Worm (Caenorhabditis elegans) whole organism, young adult: ENCODE measurements around the gene spt-5.

Experiments
- B0019.2 ChIP-seq: fragments of 200-800 bp; sonication (Bioruptor generic); conservative IDR thresholded peaks from 2 replicates; pipeline ENCODE4 v1.3.6; 2022; ENCODE audit warnings: missing genetic modification reagents, missing genetic modification characterization, missing compliant biosample characterization
- T26A5.8 ChIP-seq: sonication (generic microtip); optimal IDR thresholded peaks from 2 replicates; lab custom pipeline; 2016; ENCODE audit warnings: missing genetic modification characterization, missing compliant biosample characterization
- Y53G8AR.9 ChIP-seq: fragments of 200-800 bp; sonication (Bioruptor generic); conservative IDR thresholded peaks from 2 replicates; pipeline ENCODE4 v1.3.6; 2022; ENCODE audit warnings: missing genetic modification reagents, missing genetic modification characterization, missing compliant biosample characterization
- akir-1 ChIP-seq: fragments of 200-800 bp; sonication (Bioruptor generic); optimal IDR thresholded peaks from 2 replicates; lab custom pipeline; 2018; ENCODE audit warnings: mild to moderate bottlenecking, missing genetic modification characterization, moderate library complexity, missing compliant biosample characterization
- ama-1 ChIP-seq, 3 experiments: fragments of 150-350 bp in 1 of 3; sonication (generic microtip) in 2 of 3; optimal IDR thresholded peaks; 2 replicates each; lab custom pipeline; 2014 to 2018; ENCODE audit warnings: missing biosample characterization in 2 of 3, missing genetic modification characterization in 2 of 3, missing genetic modification reagents in 2 of 3
- attf-5 ChIP-seq: fragments of 200-800 bp; sonication (Bioruptor generic); optimal IDR thresholded peaks from 2 replicates; lab custom pipeline; 2018; ENCODE audit warnings: mild to moderate bottlenecking, missing genetic modification characterization, missing compliant biosample characterization
- dpff-1 ChIP-seq: sonication (generic microtip); optimal IDR thresholded peaks from 2 replicates; lab custom pipeline; 2017; ENCODE audit warnings: mild to moderate bottlenecking, missing genetic modification characterization, missing compliant biosample characterization
- hrde-1 ChIP-seq: sonication (generic microtip); optimal IDR thresholded peaks from 2 replicates; lab custom pipeline; 2016; ENCODE audit warnings: missing genetic modification characterization, mild to moderate bottlenecking, missing compliant biosample characterization, moderate library complexity, missing genotype, missing genetic modification reagents, borderline replicate concordance
- pbrm-1 ChIP-seq: fragments of 200-800 bp; sonication (Bioruptor generic); IDR thresholded peaks from 2 replicates; pipeline ENCODE4 v1.3.6; 2022; ENCODE audit warnings: missing genetic modification reagents, missing genetic modification characterization, missing compliant biosample characterization
- somi-1 ChIP-seq: fragments of 200-800 bp; sonication (Bioruptor generic); optimal IDR thresholded peaks from 2 replicates; lab custom pipeline; 2018; ENCODE audit warnings: mild to moderate bottlenecking, missing genetic modification characterization, missing compliant biosample characterization
- unc-130 ChIP-seq: sonication (generic microtip); optimal IDR thresholded peaks from 2 replicates; lab custom pipeline; 2016; ENCODE audit warnings: missing genetic modification reagents, missing genetic modification characterization, missing compliant biosample characterization
- ztf-22 ChIP-seq: fragments of 200-800 bp; sonication (Bioruptor generic); optimal IDR thresholded peaks from 2 replicates; lab custom pipeline; 2018; ENCODE audit warnings: mild to moderate bottlenecking, missing genetic modification characterization, moderate library complexity, missing compliant biosample characterization
- ztf-26 ChIP-seq: sonication (generic microtip); optimal IDR thresholded peaks from 2 replicates; lab custom pipeline; 2017; ENCODE audit warnings: missing genetic modification characterization, missing compliant biosample characterization

DNA sequence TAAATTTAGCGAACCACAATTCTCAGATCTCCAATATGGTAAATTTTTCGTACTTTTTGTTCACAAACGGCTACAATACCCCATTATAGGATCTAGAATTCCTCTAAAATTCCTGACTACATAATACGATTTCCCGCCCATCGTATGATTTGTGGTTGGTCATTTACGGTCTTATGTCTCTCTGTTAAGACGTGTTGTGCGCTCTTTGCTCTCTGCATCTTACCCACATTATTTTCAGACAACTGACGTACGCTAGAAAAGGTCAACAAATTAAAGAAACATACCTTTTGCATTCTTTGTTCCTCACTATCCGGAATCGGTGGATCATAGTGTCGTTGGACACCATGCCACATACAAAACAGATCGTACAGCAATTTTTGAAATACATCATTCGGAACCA lies 8.2 kb upstream of the spt-5 start:
- TF ChIP-seq dpff-1 (tag; lab: Kevin White, UChicago) (no peak), hrde-1 (tag; lab: Kevin White, UChicago) (no peak), somi-1 (GFP tag; lab: Kevin White, UChicago) (no peak), ztf-22 (GFP tag; lab: Kevin White, UChicago) (no peak), unc-130 (no peak), ama-1 (optimal IDR thresholded peaks at IDR 0.05; lab: Kevin White, UChicago) (no peak), ama-1 (GFP tag; optimal IDR thresholded peaks at IDR 0.05; lab: Kevin White, UChicago) (no peak), pbrm-1 (no peak), attf-5 (GFP tag; lab: Kevin White, UChicago) (no peak), ztf-26 (tag; lab: Kevin White, UChicago) (no peak), T26A5.8 (no peak), Y53G8AR.9 (GFP tag; lab: Robert Waterston, UW) (no peak), akir-1 (GFP tag; lab: Kevin White, UChicago) (no peak), B0019.2 (GFP tag; lab: Robert Waterston, UW) (no peak)
